Fruit fly (Drosophila melanogaster): ENCODE data around the gene IP3K2.

The IP3K2 gene

DNA sequence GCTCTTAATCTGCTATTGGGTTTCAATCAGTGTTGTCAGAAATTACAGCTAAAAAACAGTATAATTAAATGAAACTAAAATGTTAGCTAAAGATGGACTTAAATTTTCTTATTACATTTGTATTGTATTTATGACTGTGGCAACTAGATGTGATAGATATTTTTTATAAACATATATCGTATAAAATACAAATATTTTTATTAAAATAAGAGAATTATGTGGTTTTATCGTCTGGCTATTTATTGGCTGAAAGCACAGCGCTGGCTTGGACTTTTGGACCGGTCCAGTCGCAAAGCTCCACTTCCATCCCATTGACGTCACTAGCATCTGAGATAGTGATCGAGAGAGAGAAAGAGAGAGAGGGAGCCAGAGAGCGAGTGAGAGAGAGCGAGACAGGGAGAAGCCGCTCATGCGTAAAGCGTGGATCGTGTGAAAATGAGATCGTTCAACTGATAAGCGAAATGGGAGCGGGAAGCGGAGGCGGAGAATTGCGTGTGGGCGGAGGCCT lies 16.0 kb downstream of the IP3K2 start (continued):
- TF ChIP-seq NC2β (GFP tag; optimal IDR thresholded peaks at IDR 0.05), result no peak
- TF ChIP-seq Jarid2 (GFP tag; optimal IDR thresholded peaks at IDR 0.05), result peak; percentile 21
- TF ChIP-seq CG14965 (GFP tag; optimal IDR thresholded peaks at IDR 0.05; ENCODE audit: borderline replicate concordance), result no peak
- TF ChIP-seq CG10366 (GFP tag; IDR thresholded peaks at IDR 0.05), result no peak
- no peak for TF ChIP-seq emc (GFP tag; optimal IDR thresholded peaks at IDR 0.05)
- TF ChIP-seq CG18599 (GFP tag; optimal IDR thresholded peaks at IDR 0.05), result peak; percentile 63
- no peak for TF ChIP-seq Hr78 (GFP tag; optimal IDR thresholded peaks at IDR 0.05)
- TF ChIP-seq Hr51 (GFP tag; optimal IDR thresholded peaks at IDR 0.05), result peak in 1 of 2 experiments; percentile 58
- peak; percentile 39 for TF ChIP-seq salm (tag; optimal IDR thresholded peaks at IDR 0.05)
- no peak for TF ChIP-seq CG14441 (GFP tag; IDR thresholded peaks at IDR 0.05)
- TF ChIP-seq ase (GFP tag; IDR thresholded peaks at IDR 0.05), result no peak
- TF ChIP-seq Opbp (GFP tag; IDR thresholded peaks at IDR 0.05; ENCODE audit: partially characterized antibody), result no peak
- TF ChIP-seq Fer1 (GFP tag; optimal IDR thresholded peaks at IDR 0.05), result peak; percentile 65
- no peak for TF ChIP-seq dimm (GFP tag; IDR thresholded peaks at IDR 0.05)
- no peak for TF ChIP-seq CG5245 (GFP tag; optimal IDR thresholded peaks at IDR 0.05)
- TF ChIP-seq CG11560 (tag; IDR thresholded peaks at IDR 0.05), result no peak
- TF ChIP-seq Xbp1 (GFP tag; optimal IDR thresholded peaks at IDR 0.05), result no peak
- no peak for TF ChIP-seq CG18476 (GFP tag; optimal IDR thresholded peaks at IDR 0.05)
- TF ChIP-seq nmo (GFP tag; optimal IDR thresholded peaks at IDR 0.05), result peak; percentile 33
- TF ChIP-seq Dll (GFP tag; IDR thresholded peaks at IDR 0.05; ENCODE audit: partially characterized antibody), result no peak
- no peak for TF ChIP-seq wek (GFP tag; optimal IDR thresholded peaks at IDR 0.05)
- no peak for TF ChIP-seq knrl (GFP tag; IDR thresholded peaks at IDR 0.05; ENCODE audit: partially characterized antibody)
- TF ChIP-seq bcd (GFP tag; optimal IDR thresholded peaks at IDR 0.05), result peak; percentile 39
- no peak for TF ChIP-seq CHES-1-like (GFP tag; optimal IDR thresholded peaks at IDR 0.05)
- TF ChIP-seq Nf-YB (GFP tag; optimal IDR thresholded peaks at IDR 0.05), result no peak
- TF ChIP-seq HHEX (GFP tag; optimal IDR thresholded peaks at IDR 0.05), result peak; percentile 42
- TF ChIP-seq lilli (GFP tag; optimal IDR thresholded peaks at IDR 0.05), result peak; percentile 7
- TF ChIP-seq fd96Cb (tag; optimal IDR thresholded peaks at IDR 0.05), result no peak
- TF ChIP-seq zfh1 (GFP tag; IDR thresholded peaks at IDR 0.05), result no peak
- TF ChIP-seq Ada2b (GFP tag; IDR thresholded peaks at IDR 0.05), result no peak
- TF ChIP-seq Ravus (GFP tag; IDR thresholded peaks at IDR 0.05), result no peak
- no peak for TF ChIP-seq Dip2 (GFP tag; IDR thresholded peaks at IDR 0.05)
- 0 out of 2 replicates have a peak, but pooled peaks have one; percentile 26 for TF ChIP-seq CG9215 (GFP tag; IDR thresholded peaks at IDR 0.05)
- no peak for TF ChIP-seq Bgb (GFP tag; IDR thresholded peaks at IDR 0.05; ENCODE audit: partially characterized antibody)
- no peak for TF ChIP-seq hbn (GFP tag; IDR thresholded peaks at IDR 0.05; ENCODE audit: partially characterized antibody)
- peak; percentile 29 for TF ChIP-seq CG8924 (tag; optimal IDR thresholded peaks at IDR 0.05)
- no peak for TF ChIP-seq Sox102F (GFP tag; optimal IDR thresholded peaks at IDR 0.05)
- no peak for TF ChIP-seq CG10462 (GFP tag; optimal IDR thresholded peaks at IDR 0.05)
- no peak for TF ChIP-seq CG2202 (tag; optimal IDR thresholded peaks at IDR 0.05)
- TF ChIP-seq CG12219 (GFP tag; optimal IDR thresholded peaks at IDR 0.05), result no peak
- TF ChIP-seq CG17186 (GFP tag; optimal IDR thresholded peaks at IDR 0.05), result no peak
- no peak for TF ChIP-seq Camta (GFP tag; optimal IDR thresholded peaks at IDR 0.05)
- peak; percentile 20 for TF ChIP-seq CG17829 (tag; optimal IDR thresholded peaks at IDR 0.05)
- peak; percentile 50 for TF ChIP-seq CG2712 (tag; optimal IDR thresholded peaks at IDR 0.05)
- no peak for TF ChIP-seq prd (optimal IDR thresholded peaks at IDR 0.05)
- no peak for TF ChIP-seq prd (GFP tag; IDR thresholded peaks at IDR 0.05)
- no peak for TF ChIP-seq CG13123 (GFP tag; optimal IDR thresholded peaks at IDR 0.05)
- TF ChIP-seq CkIIα-i1 (GFP tag; IDR thresholded peaks at IDR 0.05), result no peak
- TF ChIP-seq CG32532 (GFP tag; IDR thresholded peaks at IDR 0.05), result 0 out of 2 replicates have a peak, but pooled peaks have one; percentile 28
- TF ChIP-seq CG8944 (GFP tag; optimal IDR thresholded peaks at IDR 0.05), result no peak

Data from whole organism, embryonic.